Worm (Caenorhabditis elegans) whole organism, late embryonic: ENCODE data around the gene prp-8.

Source experiments
- C08G9.2 ChIP-seq: sonication (generic microtip); optimal IDR thresholded peaks from 2 replicates; lab custom pipeline; 2016; ENCODE audit warnings: mild to moderate bottlenecking, missing genetic modification characterization, moderate library complexity, missing compliant biosample characterization
- F13H6.1 ChIP-seq: sonication (generic microtip); optimal IDR thresholded peaks from 2 replicates; lab custom pipeline; 2016; ENCODE audit warnings: missing genetic modification characterization, missing compliant biosample characterization
- K02D7.2 ChIP-seq: sonication (generic microtip); optimal IDR thresholded peaks from 2 replicates; lab custom pipeline; 2017; ENCODE audit warnings: mild to moderate bottlenecking, missing genetic modification characterization, missing compliant biosample characterization
- K09A11.1 ChIP-seq: sonication (generic microtip); optimal IDR thresholded peaks from 2 replicates; lab custom pipeline; 2017; ENCODE audit warnings: antibody characterized with exemption, mild to moderate bottlenecking, missing genetic modification characterization, missing compliant biosample characterization; ENCODE audit not compliant: insufficient read depth
- Y22D7AL.16 ChIP-seq: sonication (generic microtip); optimal IDR thresholded peaks from 2 replicates; lab custom pipeline; 2016; ENCODE audit warnings: missing genetic modification characterization, missing compliant biosample characterization
- ama-1 ChIP-seq: fragments of 150-350 bp; optimal IDR thresholded peaks from 2 replicates; lab custom pipeline; 2014
- ceh-18 ChIP-seq: sonication (generic microtip); optimal IDR thresholded peaks from 2 replicates; lab custom pipeline; 2016; ENCODE audit warnings: missing genetic modification characterization, missing compliant biosample characterization
- ceh-19 ChIP-seq: fragments of 200-800 bp; sonication (Bioruptor generic); optimal IDR thresholded peaks from 2 replicates; lab custom pipeline; 2018; ENCODE audit warnings: mild to moderate bottlenecking, missing genetic modification characterization, missing compliant biosample characterization
- ceh-2 ChIP-seq: sonication (generic microtip); optimal IDR thresholded peaks from 2 replicates; lab custom pipeline; 2016; ENCODE audit warnings: missing genotype, missing genetic modification characterization, missing compliant biosample characterization
- ceh-24 ChIP-seq: sonication (generic microtip); optimal IDR thresholded peaks from 2 replicates; lab custom pipeline; 2016; ENCODE audit warnings: mild to moderate bottlenecking, missing genetic modification characterization, missing compliant biosample characterization
- ceh-30 ChIP-seq: fragments of 150-350 bp; optimal IDR thresholded peaks from 2 replicates; lab custom pipeline; 2014; ENCODE audit warnings: missing biosample characterization, missing genetic modification characterization
- ceh-31 ChIP-seq: sonication (generic microtip); optimal IDR thresholded peaks from 2 replicates; lab custom pipeline; 2016; ENCODE audit warnings: missing genetic modification characterization, missing compliant biosample characterization
- ceh-34 ChIP-seq: sonication (generic microtip); optimal IDR thresholded peaks from 2 replicates; lab custom pipeline; 2016; ENCODE audit warnings: mild to moderate bottlenecking, missing genetic modification characterization, missing compliant biosample characterization
- ceh-48 ChIP-seq: sonication (generic microtip); optimal IDR thresholded peaks from 2 replicates; lab custom pipeline; 2016; ENCODE audit warnings: missing genetic modification characterization, inconsistent platforms, missing compliant biosample characterization
- ceh-6 ChIP-seq: fragments of 200-800 bp; sonication (Bioruptor generic); optimal IDR thresholded peaks from 2 replicates; lab custom pipeline; 2018; ENCODE audit warnings: mild to moderate bottlenecking, missing genetic modification characterization, missing compliant biosample characterization
- ceh-9 ChIP-seq: sonication (generic microtip); optimal IDR thresholded peaks from 2 replicates; lab custom pipeline; 2016; ENCODE audit warnings: mild to moderate bottlenecking, missing genetic modification characterization, inconsistent platforms, missing compliant biosample characterization
- che-1 ChIP-seq: sonication (generic microtip); optimal IDR thresholded peaks from 2 replicates; lab custom pipeline; 2016; ENCODE audit warnings: mild to moderate bottlenecking, missing genetic modification characterization, missing compliant biosample characterization
- dve-1 ChIP-seq: sonication (generic microtip); optimal IDR thresholded peaks from 2 replicates; lab custom pipeline; 2017; ENCODE audit warnings: antibody characterized with exemption, mild to moderate bottlenecking, missing genetic modification characterization, missing compliant biosample characterization
- elt-2 ChIP-seq: sonication (generic microtip); optimal IDR thresholded peaks from 2 replicates; lab custom pipeline; 2016; ENCODE audit warnings: missing genetic modification reagents, missing genetic modification characterization, missing compliant biosample characterization
- elt-4 ChIP-seq: sonication (generic microtip); optimal IDR thresholded peaks from 2 replicates; lab custom pipeline; 2016; ENCODE audit warnings: missing genetic modification characterization, missing compliant biosample characterization
- ets-4 ChIP-seq: sonication (generic microtip); optimal IDR thresholded peaks from 2 replicates; lab custom pipeline; 2016; ENCODE audit warnings: missing genetic modification characterization, missing compliant biosample characterization
- fkh-6 ChIP-seq: sonication (generic microtip); optimal IDR thresholded peaks from 2 replicates; lab custom pipeline; 2016; ENCODE audit warnings: missing genetic modification characterization, missing compliant biosample characterization
- hlh-30 ChIP-seq: sonication (generic microtip); optimal IDR thresholded peaks from 2 replicates; lab custom pipeline; 2017; ENCODE audit warnings: antibody characterized with exemption, missing genetic modification characterization, missing compliant biosample characterization; ENCODE audit not compliant: insufficient read depth
- madf-2 ChIP-seq: sonication (generic microtip); optimal IDR thresholded peaks from 2 replicates; lab custom pipeline; 2017; ENCODE audit warnings: missing genetic modification characterization, missing compliant biosample characterization
- mec-3 ChIP-seq: sonication (generic microtip); optimal IDR thresholded peaks from 2 replicates; lab custom pipeline; 2016; ENCODE audit warnings: borderline replicate concordance, missing genetic modification characterization, missing compliant biosample characterization
- nfya-1 ChIP-seq: sonication (generic microtip); optimal IDR thresholded peaks from 2 replicates; lab custom pipeline; 2017; ENCODE audit warnings: missing genetic modification characterization, mild to moderate bottlenecking, missing compliant biosample characterization, antibody characterized with exemption, moderate library complexity
- nhr-11 ChIP-seq: fragments of 150-350 bp; optimal IDR thresholded peaks from 2 replicates; lab custom pipeline; 2014; ENCODE audit warnings: missing biosample characterization, missing genetic modification characterization
- nhr-232 ChIP-seq: sonication (generic microtip); optimal IDR thresholded peaks from 2 replicates; lab custom pipeline; 2016; ENCODE audit warnings: missing genetic modification characterization, missing compliant biosample characterization
- npax-4 ChIP-seq: sonication (generic microtip); optimal IDR thresholded peaks from 2 replicates; lab custom pipeline; 2016; ENCODE audit warnings: missing genetic modification characterization, missing compliant biosample characterization
- pha-2 ChIP-seq: sonication (generic microtip); optimal IDR thresholded peaks from 2 replicates; lab custom pipeline; 2017; ENCODE audit warnings: mild to moderate bottlenecking, missing genetic modification characterization, missing compliant biosample characterization
- pha-4 ChIP-seq: fragments of 150-350 bp; optimal IDR thresholded peaks from 2 replicates; lab custom pipeline; 2018; ENCODE audit warnings: missing biosample characterization, missing genetic modification reagents, missing genetic modification characterization
- pros-1 ChIP-seq: fragments of 150-350 bp; optimal IDR thresholded peaks from 2 replicates; lab custom pipeline; 2014; ENCODE audit warnings: missing biosample characterization, missing genetic modification reagents, missing genetic modification characterization
- ref-2 ChIP-seq: sonication (generic microtip); optimal IDR thresholded peaks from 2 replicates; lab custom pipeline; 2016; ENCODE audit warnings: missing genetic modification characterization, missing compliant biosample characterization
- rnt-1 ChIP-seq: sonication (generic microtip); optimal IDR thresholded peaks from 2 replicates; lab custom pipeline; 2016; ENCODE audit warnings: missing genetic modification characterization, missing compliant biosample characterization
- sdc-2 ChIP-seq: sonication (generic microtip); optimal IDR thresholded peaks from 2 replicates; lab custom pipeline; 2016; ENCODE audit warnings: missing genotype, missing genetic modification characterization, missing compliant biosample characterization
- syd-9 ChIP-seq: sonication (generic microtip); optimal IDR thresholded peaks from 2 replicates; lab custom pipeline; 2016; ENCODE audit warnings: mild to moderate bottlenecking, missing genetic modification characterization, moderate library complexity, missing compliant biosample characterization
- tbx-2 ChIP-seq: sonication (generic microtip); optimal IDR thresholded peaks from 2 replicates; lab custom pipeline; 2016; ENCODE audit warnings: missing genetic modification characterization, missing compliant biosample characterization
- ttx-3 ChIP-seq: sonication (generic microtip); optimal IDR thresholded peaks from 2 replicates; lab custom pipeline; 2016; ENCODE audit warnings: missing genetic modification reagents, missing genetic modification characterization, missing compliant biosample characterization
- unc-42 ChIP-seq: sonication (generic microtip); optimal IDR thresholded peaks from 2 replicates; lab custom pipeline; 2016; ENCODE audit warnings: missing genotype, missing genetic modification characterization, missing compliant biosample characterization
- unc-55 ChIP-seq: sonication (generic microtip); optimal IDR thresholded peaks from 2 replicates; lab custom pipeline; 2017; ENCODE audit warnings: missing biosample characterization, missing genetic modification reagents, missing genetic modification characterization
- unc-86 ChIP-seq: sonication (generic microtip); optimal IDR thresholded peaks from 2 replicates; lab custom pipeline; 2016; ENCODE audit warnings: missing genetic modification characterization, missing compliant biosample characterization
- ztf-16 ChIP-seq: sonication (generic microtip); optimal IDR thresholded peaks from 2 replicates; lab custom pipeline; 2017; ENCODE audit warnings: missing genetic modification characterization, missing compliant biosample characterization

prp-8 gene

DNA sequence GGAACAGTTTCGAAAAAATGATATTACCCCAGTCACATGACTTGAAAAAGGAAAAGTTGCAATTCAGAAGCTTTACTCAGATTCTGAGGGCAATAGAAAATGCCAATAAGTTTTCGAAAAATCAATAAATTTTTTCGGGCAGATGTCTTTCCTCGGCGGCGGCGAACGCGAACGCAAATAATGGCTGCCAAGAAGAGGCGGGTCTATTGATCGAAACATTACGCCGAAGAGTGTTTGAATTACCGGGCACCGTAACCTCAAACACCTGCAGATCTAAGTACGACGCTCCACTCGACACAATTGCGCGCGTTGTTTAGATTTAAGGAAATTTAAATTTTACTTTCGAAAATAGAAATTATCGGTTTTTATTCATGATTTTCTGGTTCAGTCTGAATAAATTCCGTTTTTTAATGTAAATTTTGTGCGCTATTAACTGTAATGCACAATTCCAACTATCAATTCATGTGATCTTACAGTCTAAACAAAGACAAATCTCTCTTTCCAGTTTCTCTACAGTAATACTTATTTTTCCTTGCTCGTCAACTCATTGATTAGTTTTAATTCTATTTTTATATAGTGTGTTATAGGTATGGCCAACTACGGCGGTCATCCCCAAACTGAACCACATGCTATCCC, at the start of gene prp-8:
Gene prp-8, plus strand, starts transcription at position 586 of the 636 bp plus-strand sequence.
- peak; percentile 18 for TF ChIP-seq ceh-19 (GFP tag; lab: Kevin White, UChicago)
- peak; percentile 64 for TF ChIP-seq pros-1
- TF ChIP-seq C08G9.2 (tag; lab: Kevin White, UChicago), result peak; percentile 4
- no peak for TF ChIP-seq ceh-6
- TF ChIP-seq npax-4 (tag; lab: Kevin White, UChicago), result no peak
- peak; percentile 77 for TF ChIP-seq hlh-30 (tag; lab: Kevin White, UChicago)
- peak; percentile 9 for TF ChIP-seq pha-2 (tag; lab: Kevin White, UChicago)
- TF ChIP-seq syd-9, result peak; percentile 16
- TF ChIP-seq che-1, result no peak
- peak; percentile 84 for TF ChIP-seq ceh-18 (tag; lab: Kevin White, UChicago)
- no peak for TF ChIP-seq pha-4
- TF ChIP-seq K09A11.1 (tag; lab: Kevin White, UChicago), result no peak
- TF ChIP-seq ceh-30 (tag; lab: Kevin White, UChicago), result no peak
- peak; percentile 71 for TF ChIP-seq tbx-2
- no peak for TF ChIP-seq unc-86
- TF ChIP-seq nfya-1 (tag; lab: Kevin White, UChicago), result peak; percentile 93
- TF ChIP-seq sdc-2, result peak; percentile 13
- peak; percentile 85 for TF ChIP-seq ceh-34
- TF ChIP-seq unc-42 (tag; lab: Kevin White, UChicago), result peak; percentile 78
- peak; percentile 46 for TF ChIP-seq madf-2 (tag; lab: Kevin White, UChicago)
- TF ChIP-seq rnt-1 (tag; lab: Kevin White, UChicago), result peak; percentile 19
- peak; percentile 83 for TF ChIP-seq ceh-48 (tag; lab: Kevin White, UChicago)
- TF ChIP-seq dve-1 (tag; lab: Kevin White, UChicago), result peak; percentile 65
- TF ChIP-seq ceh-9 (tag; lab: Kevin White, UChicago), result no peak
- TF ChIP-seq ceh-31 (tag; lab: Kevin White, UChicago), result peak; percentile 80
- TF ChIP-seq Y22D7AL.16 (tag; lab: Kevin White, UChicago), result peak; percentile 2
- peak; percentile 65 for TF ChIP-seq ref-2 (tag; lab: Kevin White, UChicago)
- TF ChIP-seq F13H6.1, result peak; percentile 9
- peak; percentile 11 for TF ChIP-seq ets-4 (tag; lab: Kevin White, UChicago)
- peak; percentile 6 for TF ChIP-seq ceh-2 (tag; lab: Kevin White, UChicago)
- TF ChIP-seq unc-55 (GFP tag; lab: Kevin White, UChicago), result peak; percentile 68
- no peak for TF ChIP-seq ttx-3 (tag; lab: Kevin White, UChicago)

DNA sequence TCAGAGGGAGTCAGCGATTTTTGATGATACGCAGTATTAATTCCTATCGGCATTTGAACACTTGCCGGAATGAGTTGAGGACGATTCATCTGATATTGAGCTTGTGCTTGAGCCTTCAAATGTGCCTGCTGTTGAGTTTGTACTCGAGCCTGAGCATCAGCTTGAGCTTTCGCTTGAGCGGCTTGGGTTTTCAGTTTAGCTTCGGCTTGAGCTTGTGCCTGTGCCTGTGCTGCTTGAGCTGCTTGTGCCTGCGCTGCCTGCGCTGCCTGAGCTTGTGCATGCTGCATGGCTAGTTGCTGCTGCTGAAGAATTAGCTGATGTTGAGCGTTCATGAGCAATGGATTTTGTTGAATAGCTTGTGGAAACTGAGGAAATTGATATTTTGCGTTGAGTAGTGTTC, 48.3 kb upstream of the prp-8 start:
- TF ChIP-seq ceh-24 (tag; lab: Kevin White, UChicago), result no peak
- no peak for TF ChIP-seq elt-2 (tag; lab: Kevin White, UChicago)
- TF ChIP-seq ztf-16 (tag; lab: Kevin White, UChicago), result no peak
- no peak for TF ChIP-seq K02D7.2 (tag; lab: Kevin White, UChicago)
- TF ChIP-seq unc-86, result no peak
- TF ChIP-seq mec-3 (tag; lab: Kevin White, UChicago), result no peak
- TF ChIP-seq, all 69 proteins: peak for 0

ce11 chrIII:8117155-8117554, 47.0 kb upstream of the prp-8 start:
- no peak for TF ChIP-seq ceh-24 (tag; lab: Kevin White, UChicago)
- no peak for TF ChIP-seq pros-1
- TF ChIP-seq ama-1 (lab: Kevin White, UChicago), result no peak
- no peak for TF ChIP-seq C08G9.2 (tag; lab: Kevin White, UChicago)
- no peak for TF ChIP-seq ceh-9 (tag; lab: Kevin White, UChicago)
- TF ChIP-seq ttx-3 (tag; lab: Kevin White, UChicago), result no peak
- TF ChIP-seq syd-9, result no peak
- TF ChIP-seq tbx-2, result no peak
- TF ChIP-seq nfya-1 (tag; lab: Kevin White, UChicago), result no peak
- no peak for TF ChIP-seq elt-4 (tag; lab: Kevin White, UChicago)
- TF ChIP-seq ceh-30 (tag; lab: Kevin White, UChicago), result no peak
- no peak for TF ChIP-seq nhr-232 (tag; lab: Kevin White, UChicago)
- no peak for TF ChIP-seq nhr-11 (tag; lab: Kevin White, UChicago)
- TF ChIP-seq ceh-34, result no peak
- TF ChIP-seq fkh-6 (tag; lab: Kevin White, UChicago), result no peak
- TF ChIP-seq ceh-31 (tag; lab: Kevin White, UChicago), result no peak
- no peak for TF ChIP-seq Y22D7AL.16 (tag; lab: Kevin White, UChicago)
- no peak for TF ChIP-seq unc-42 (tag; lab: Kevin White, UChicago)
- TF ChIP-seq, all 69 proteins: peak for 0
